Worm (Caenorhabditis elegans) whole organism, L4/young adult: ENCODE results near the gene F08F8.6.

ENCODE experiments used
- W03F9.2 ChIP-seq: fragments of 150-350 bp; optimal IDR thresholded peaks from 2 replicates; lab custom pipeline; 2014; ENCODE audit warnings: missing biosample characterization, missing genetic modification characterization
- dao-5 ChIP-seq: sonication (generic microtip); optimal IDR thresholded peaks from 2 replicates; lab custom pipeline; 2016; ENCODE audit warnings: missing genotype, missing genetic modification characterization, moderate library complexity, missing compliant biosample characterization
- him-1 ChIP-seq: sonication (generic microtip); optimal IDR thresholded peaks from 2 replicates; lab custom pipeline; 2016; ENCODE audit warnings: missing genotype, missing genetic modification reagents, missing genetic modification characterization, missing compliant biosample characterization

ce11 chrIII:7338693-7339092 lies 4.8 kb upstream of the F08F8.6 start, which contains the start of gene kap-1:
- TF ChIP-seq dao-5 (tag; lab: Kevin White, UChicago): no peak
- TF ChIP-seq him-1 (tag; lab: Kevin White, UChicago): no peak
- no peak for TF ChIP-seq W03F9.2 (tag; lab: Kevin White, UChicago)
